Fruit fly (Drosophila melanogaster) whole organism, embryonic: ENCODE results near the gene CG32278.

Experiments
- Atf3 ChIP-seq: fragments of 200-800 bp; sonication (Bioruptor generic); optimal IDR thresholded peaks from 3 replicates; lab custom pipeline; 2016; ENCODE audit warnings: missing biosample characterization, missing genetic modification characterization
- CG11085 ChIP-seq: fragments of 200-800 bp; sonication (Bioruptor generic); IDR thresholded peaks from 2 replicates; pipeline ENCODE4 v1.3.6; 2022; ENCODE audit warnings: missing biosample characterization, missing genetic modification characterization
- CG11456 ChIP-seq: fragments of 200-800 bp; sonication (Bioruptor generic); IDR thresholded peaks from 3 replicates; pipeline ENCODE4 v1.3.6; 2022; ENCODE audit warnings: missing biosample characterization, missing genetic modification characterization
- CG13424 ChIP-seq: fragments of 200-800 bp; sonication (Bioruptor generic); optimal IDR thresholded peaks from 2 replicates; lab custom pipeline; 2019; ENCODE audit warnings: missing biosample characterization, mild to moderate bottlenecking, missing genetic modification characterization, moderate library complexity
- CG14014 ChIP-seq: fragments of 200-800 bp; sonication (Bioruptor generic); IDR thresholded peaks from 2 replicates; pipeline ENCODE4 v1.3.6; 2022; ENCODE audit warnings: missing biosample characterization, missing genetic modification characterization
- CG15269 ChIP-seq: fragments of 200-800 bp; sonication (Bioruptor generic); optimal IDR thresholded peaks from 2 replicates; lab custom pipeline; 2018; ENCODE audit warnings: missing biosample characterization, mild to moderate bottlenecking, missing genetic modification characterization, moderate library complexity
- CG1647 ChIP-seq: fragments of 200-800 bp; sonication (Bioruptor generic); optimal IDR thresholded peaks from 3 replicates; lab custom pipeline; 2016; ENCODE audit warnings: missing biosample characterization, missing genetic modification characterization
- CG17612 ChIP-seq: fragments of 200-800 bp; sonication (Bioruptor generic); IDR thresholded peaks from 2 replicates; pipeline ENCODE4 v1.3.6; 2022; ENCODE audit warnings: missing biosample characterization, missing genetic modification characterization
- CG18599 ChIP-seq: fragments of 200-800 bp; sonication (Bioruptor generic); optimal IDR thresholded peaks from 3 replicates; lab custom pipeline; 2017; ENCODE audit warnings: missing biosample characterization, missing genetic modification characterization, mild to moderate bottlenecking, moderate library complexity, missing genetic modification reagents
- CG18764 ChIP-seq: fragments of 200-800 bp; sonication (Bioruptor generic); optimal IDR thresholded peaks from 3 replicates; lab custom pipeline; 2016; ENCODE audit warnings: missing biosample characterization, missing genetic modification characterization
- CG2120 ChIP-seq: fragments of 200-800 bp; sonication (Bioruptor generic); optimal IDR thresholded peaks from 3 replicates; lab custom pipeline; 2016; ENCODE audit warnings: missing biosample characterization, missing genetic modification characterization
- CG34224 ChIP-seq: fragments of 200-800 bp; sonication (Bioruptor generic); IDR thresholded peaks from 3 replicates; pipeline ENCODE4 v1.3.6; 2022; ENCODE audit warnings: missing biosample characterization, missing genetic modification characterization; ENCODE audit not compliant: partially characterized antibody
- CG34376 ChIP-seq: fragments of 200-800 bp; sonication (Bioruptor generic); optimal IDR thresholded peaks from 2 replicates; lab custom pipeline; 2018; ENCODE audit warnings: missing biosample characterization, mild to moderate bottlenecking, missing genetic modification characterization
- CG4404 ChIP-seq: fragments of 200-800 bp; sonication (Bioruptor generic); IDR thresholded peaks from 2 replicates; pipeline ENCODE4 v1.3.6; 2022; ENCODE audit warnings: missing biosample characterization, missing genetic modification characterization
- CG5953 ChIP-seq: fragments of 200-800 bp; sonication (Bioruptor generic); IDR thresholded peaks from 2 replicates; pipeline ENCODE4 v1.3.6; 2022; ENCODE audit warnings: missing biosample characterization, missing genetic modification characterization
- CG7271 ChIP-seq: fragments of 200-800 bp; sonication (Bioruptor generic); optimal IDR thresholded peaks from 2 replicates; lab custom pipeline; 2018; ENCODE audit warnings: missing biosample characterization, mild to moderate bottlenecking, missing genetic modification characterization, moderate library complexity
- CG7372 ChIP-seq: fragments of 200-800 bp; sonication (Bioruptor generic); IDR thresholded peaks from 2 replicates; pipeline ENCODE4 v1.3.6; 2022; ENCODE audit warnings: missing biosample characterization, missing genetic modification characterization
- CG7928 ChIP-seq: fragments of 200-800 bp; sonication (Bioruptor generic); optimal IDR thresholded peaks from 2 replicates; lab custom pipeline; 2017; ENCODE audit warnings: missing biosample characterization, mild to moderate bottlenecking, missing genetic modification characterization
- CG9215 ChIP-seq: fragments of 200-800 bp; sonication (Bioruptor generic); IDR thresholded peaks from 2 replicates; pipeline ENCODE4 v1.3.6; 2022; ENCODE audit warnings: missing biosample characterization, missing genetic modification characterization
- CkIIα-i1 ChIP-seq: fragments of 200-800 bp; sonication (Bioruptor generic); IDR thresholded peaks from 2 replicates; pipeline ENCODE4 v1.3.6; 2022; ENCODE audit warnings: missing biosample characterization, missing genetic modification characterization
- E2f1 ChIP-seq: fragments of 200-800 bp; sonication (Bioruptor generic); IDR thresholded peaks from 2 replicates; pipeline ENCODE4 v1.3.6; 2022; ENCODE audit warnings: missing biosample characterization, missing genetic modification characterization
- Fer1 ChIP-seq: fragments of 200-800 bp; sonication (Bioruptor generic); optimal IDR thresholded peaks from 2 replicates; lab custom pipeline; 2017; ENCODE audit warnings: missing biosample characterization, mild to moderate bottlenecking, missing genetic modification characterization
- H15 ChIP-seq: fragments of 200-800 bp; sonication (Bioruptor generic); IDR thresholded peaks from 3 replicates; pipeline ENCODE4 v1.3.6; 2022; ENCODE audit warnings: missing biosample characterization, missing genetic modification characterization
- Jarid2 ChIP-seq: fragments of 200-800 bp; sonication (Bioruptor generic); optimal IDR thresholded peaks from 3 replicates; lab custom pipeline; 2017; ENCODE audit warnings: mild to moderate bottlenecking, missing biosample characterization, missing genetic modification reagents, missing genetic modification characterization
- MTF-1 ChIP-seq: fragments of 200-800 bp; sonication (Bioruptor generic); optimal IDR thresholded peaks from 2 replicates; lab custom pipeline; 2018; ENCODE audit warnings: missing biosample characterization, mild to moderate bottlenecking, missing genetic modification characterization, borderline replicate concordance
- Rx ChIP-seq: fragments of 200-800 bp; sonication (Bioruptor generic); IDR thresholded peaks from 2 replicates; pipeline ENCODE4 v1.3.6; 2022; ENCODE audit warnings: missing biosample characterization, missing genetic modification characterization
- Sry-δ ChIP-seq: fragments of 200-800 bp; sonication (Bioruptor generic); optimal IDR thresholded peaks from 2 replicates; lab custom pipeline; 2016; ENCODE audit warnings: missing biosample characterization, missing genetic modification characterization
- Taf1 ChIP-seq: fragments of 200-800 bp; sonication (Bioruptor generic); IDR thresholded peaks from 2 replicates; pipeline ENCODE4 v1.3.6; 2022; ENCODE audit warnings: missing biosample characterization, missing genetic modification characterization
- Tbp ChIP-seq: fragments of >200 bp; optimal IDR thresholded peaks from 2 replicates; lab custom pipeline; 2018; ENCODE audit warnings: missing biosample characterization, missing genetic modification characterization
- ab ChIP-seq: fragments of 200-800 bp; sonication (Bioruptor generic); optimal IDR thresholded peaks from 2 replicates; lab custom pipeline; 2016; ENCODE audit warnings: missing biosample characterization, missing genetic modification characterization
- ase ChIP-seq: fragments of 200-800 bp; sonication (Bioruptor generic); IDR thresholded peaks from 3 replicates; pipeline ENCODE4 v1.3.6; 2022; ENCODE audit warnings: missing biosample characterization, missing genetic modification characterization
- ash1 ChIP-seq: fragments of 200-800 bp; sonication (Bioruptor generic); optimal IDR thresholded peaks from 2 replicates; lab custom pipeline; 2018; ENCODE audit warnings: missing biosample characterization, mild to moderate bottlenecking, missing genetic modification characterization
- bigmax ChIP-seq: fragments of 200-800 bp; sonication (Bioruptor generic); optimal IDR thresholded peaks from 2 replicates; lab custom pipeline; 2018; ENCODE audit warnings: missing biosample characterization, mild to moderate bottlenecking, missing genetic modification characterization
- chn ChIP-seq: fragments of 200-800 bp; sonication (Bioruptor generic); optimal IDR thresholded peaks from 2 replicates; lab custom pipeline; 2016; ENCODE audit warnings: missing biosample characterization, missing genetic modification characterization
- dati ChIP-seq: fragments of 200-800 bp; sonication (Bioruptor generic); IDR thresholded peaks from 2 replicates; pipeline ENCODE4 v1.3.6; 2022; ENCODE audit warnings: missing biosample characterization, missing genetic modification characterization
- emc ChIP-seq: fragments of 200-800 bp; sonication (Bioruptor generic); optimal IDR thresholded peaks from 2 replicates; lab custom pipeline; 2016; ENCODE audit warnings: missing biosample characterization, missing genetic modification characterization
- fd102C ChIP-seq: fragments of 200-800 bp; sonication (Bioruptor generic); optimal IDR thresholded peaks from 2 replicates; lab custom pipeline; 2018; ENCODE audit warnings: missing biosample characterization, mild to moderate bottlenecking, missing genetic modification characterization, moderate library complexity
- fu2 ChIP-seq: fragments of 200-800 bp; sonication (Bioruptor generic); optimal IDR thresholded peaks from 2 replicates; lab custom pipeline; 2016; ENCODE audit warnings: missing biosample characterization, missing genetic modification characterization
- gsb-n ChIP-seq: fragments of 200-800 bp; sonication (Bioruptor generic); optimal IDR thresholded peaks from 3 replicates; lab custom pipeline; 2018; ENCODE audit warnings: missing biosample characterization, mild to moderate bottlenecking, missing genetic modification characterization
- ham ChIP-seq: fragments of 200-800 bp; sonication (Bioruptor generic); IDR thresholded peaks from 2 replicates; pipeline ENCODE4 v1.3.6; 2022; ENCODE audit warnings: missing biosample characterization, missing genetic modification characterization
- lmd ChIP-seq: fragments of 200-800 bp; sonication (Bioruptor generic); IDR thresholded peaks from 2 replicates; pipeline ENCODE4 v1.3.6; 2022; ENCODE audit warnings: missing biosample characterization, missing genetic modification characterization
- nau ChIP-seq: fragments of 200-800 bp; sonication (Bioruptor generic); optimal IDR thresholded peaks from 3 replicates; lab custom pipeline; 2017; ENCODE audit warnings: missing biosample characterization, mild to moderate bottlenecking, missing genetic modification characterization, missing genetic modification reagents
- p53 ChIP-seq: fragments of 200-800 bp; sonication (Bioruptor generic); optimal IDR thresholded peaks from 2 replicates; lab custom pipeline; 2016; ENCODE audit warnings: missing biosample characterization, missing genetic modification characterization
- pros ChIP-seq: fragments of 200-800 bp; sonication (Bioruptor generic); optimal IDR thresholded peaks from 3 replicates; lab custom pipeline; 2019; ENCODE audit warnings: missing biosample characterization, mild to moderate bottlenecking, missing genetic modification characterization, moderate library complexity
- so ChIP-seq: fragments of 200-800 bp; sonication (Bioruptor generic); IDR thresholded peaks from 3 replicates; pipeline ENCODE4 v1.3.6; 2022; ENCODE audit warnings: missing biosample characterization, missing genetic modification characterization
- ttk ChIP-seq: fragments of 200-800 bp; sonication (Bioruptor generic); IDR thresholded peaks from 2 replicates; pipeline ENCODE4 v2.1.2; 2022; ENCODE audit warnings: missing biosample characterization, missing genetic modification characterization
- tx ChIP-seq: fragments of 200-800 bp; sonication (Bioruptor generic); optimal IDR thresholded peaks from 2 replicates; lab custom pipeline; 2016; ENCODE audit warnings: missing biosample characterization, missing genetic modification characterization
- unc-4 ChIP-seq: fragments of 200-800 bp; sonication (Bioruptor generic); IDR thresholded peaks from 2 replicates; pipeline ENCODE4 v1.3.6; 2022; ENCODE audit warnings: missing biosample characterization, missing genetic modification characterization; ENCODE audit not compliant: partially characterized antibody

The CG32278 gene

dm6 chr3L:3198447-3199402 is 29.6 kb downstream of the CG32278 start, which contains the start of the genes CG32276 and gry (continued):
- TF ChIP-seq E2f1, result peak; percentile 53
- peak; percentile 66; the same call in 1 of the 2 replicates for TF ChIP-seq CG7372 (GFP tag; lab: Robert Waterston, UW)
- peak; percentile 42 for TF ChIP-seq MTF-1 (GFP tag; lab: Kevin White, UChicago)
- TF ChIP-seq Tbp (GFP tag; lab: Kevin White, UChicago), result peak; percentile 57
- TF ChIP-seq unc-4, result no peak
- TF ChIP-seq dati, result peak; percentile 48; the same call in 1 of the 2 replicates
- TF ChIP-seq Jarid2, result peak; percentile 50
- peak; percentile 77 for TF ChIP-seq Sry-δ (GFP tag; lab: Kevin White, UChicago)
- peak; percentile 25; the same call in 1 of the 2 replicates for TF ChIP-seq ttk (GFP tag; lab: Robert Waterston, UW)
- no peak for TF ChIP-seq CG17612
- peak; percentile 84 for TF ChIP-seq CG13424 (tag; lab: Kevin White, UChicago)
- TF ChIP-seq CG5953 (GFP tag; lab: Robert Waterston, UW), result no peak
- TF ChIP-seq CG11456 (GFP tag; lab: Robert Waterston, UW), result peak; percentile 82
- no peak for TF ChIP-seq nau (GFP tag; lab: Kevin White, UChicago)
- TF ChIP-seq CG18599, result peak; percentile 87
- TF ChIP-seq CG2120 (GFP tag; lab: Kevin White, UChicago), result peak; percentile 90
- TF ChIP-seq CG4404, result peak; percentile 33; the same call in 1 of the 2 replicates
- TF ChIP-seq Taf1 (GFP tag; lab: Robert Waterston, UW), result peak; percentile 49; the same call in 1 of the 2 replicates
- TF ChIP-seq H15, result peak; percentile 63; the same call in 2 of the 3 replicates
- TF ChIP-seq pros (GFP tag; lab: Kevin White, UChicago), result no peak
- peak; percentile 48 for TF ChIP-seq emc (GFP tag; lab: Kevin White, UChicago)
- TF ChIP-seq CG34224 (GFP tag; lab: Robert Waterston, UW), result no peak; the same call in 2 of the 3 replicates
- TF ChIP-seq CG11085 (GFP tag; lab: Robert Waterston, UW), result 0 out of 2 replicates have a peak, but pooled peaks have one; percentile 27
- no peak for TF ChIP-seq gsb-n (tag; lab: Kevin White, UChicago)
- peak; percentile 77 for TF ChIP-seq chn (GFP tag; lab: Kevin White, UChicago)
- peak; percentile 76 for TF ChIP-seq fu2 (GFP tag; lab: Kevin White, UChicago)
- no peak for TF ChIP-seq ash1 (GFP tag; lab: Kevin White, UChicago)
- no peak for TF ChIP-seq ham (GFP tag; lab: Robert Waterston, UW)
- TF ChIP-seq lmd (GFP tag; lab: Robert Waterston, UW), result peak; percentile 65; the same call in 1 of the 2 replicates
- peak; percentile 8 for TF ChIP-seq CG7271
- TF ChIP-seq CG9215 (GFP tag; lab: Robert Waterston, UW), result peak; percentile 64
- peak; percentile 75 for TF ChIP-seq CG34376 (GFP tag; lab: Kevin White, UChicago)
- TF ChIP-seq CG1647 (GFP tag; lab: Kevin White, UChicago), result peak; percentile 79
- TF ChIP-seq CG15269 (tag; lab: Kevin White, UChicago), result no peak
- peak; percentile 36; the same call in 1 of the 2 replicates for TF ChIP-seq CG14014 (GFP tag; lab: Robert Waterston, UW)
- TF ChIP-seq Fer1, result peak; percentile 77
- peak; percentile 58; the same call in 1 of the 3 replicates for TF ChIP-seq ase (GFP tag; lab: Robert Waterston, UW)
- TF ChIP-seq CG7928 (GFP tag; lab: Kevin White, UChicago), result peak; percentile 99
- peak; percentile 74 for TF ChIP-seq CG18764 (GFP tag; lab: Kevin White, UChicago)
- TF ChIP-seq tx, result peak; percentile 67
- peak; percentile 14; the same call in 1 of the 2 replicates for TF ChIP-seq Rx
- TF ChIP-seq so (GFP tag; lab: Robert Waterston, UW), result no peak
- TF ChIP-seq bigmax (GFP tag; lab: Kevin White, UChicago), result no peak
- TF ChIP-seq Atf3 (GFP tag; lab: Kevin White, UChicago), result peak; percentile 63
- no peak for TF ChIP-seq CkIIα-i1
- peak; percentile 18 for TF ChIP-seq fd102C
- peak; percentile 52 for TF ChIP-seq ab
- TF ChIP-seq p53 (GFP tag; lab: Kevin White, UChicago), result peak; percentile 58
